Worm (Caenorhabditis elegans) whole organism, L1 larva: ENCODE results near the gene Y47D3A.20.
A peak's percentile ranks its signal among the peaks of the same experiment; 100 is the strongest.

Source experiments
- C16A3.4 ChIP-seq: fragments of 150-350 bp; optimal IDR thresholded peaks from 2 replicates; lab custom pipeline; 2014; ENCODE audit warnings: missing biosample characterization, missing genetic modification characterization
- C34B4.2 ChIP-seq: sonication (generic microtip); optimal IDR thresholded peaks from 2 replicates; lab custom pipeline; 2017; ENCODE audit warnings: mild to moderate bottlenecking, missing genetic modification characterization, missing compliant biosample characterization
- F16B12.6 ChIP-seq: fragments of 150-350 bp; optimal IDR thresholded peaks from 2 replicates; lab custom pipeline; 2014; ENCODE audit warnings: missing biosample characterization, missing genetic modification characterization
- alr-1 ChIP-seq: fragments of 200-800 bp; sonication (Bioruptor generic); optimal IDR thresholded peaks from 2 replicates; lab custom pipeline; 2018; ENCODE audit warnings: borderline replicate concordance, mild to moderate bottlenecking, missing genetic modification characterization, missing compliant biosample characterization
- ceh-63 ChIP-seq: fragments of 200-800 bp; sonication (Bioruptor generic); optimal IDR thresholded peaks from 2 replicates; lab custom pipeline; 2018; ENCODE audit warnings: mild to moderate bottlenecking, missing genetic modification characterization, missing compliant biosample characterization
- ceh-8 ChIP-seq: fragments of 200-800 bp; sonication (Bioruptor generic); optimal IDR thresholded peaks from 2 replicates; lab custom pipeline; 2018; ENCODE audit warnings: mild to moderate bottlenecking, missing genetic modification characterization, moderate library complexity, missing compliant biosample characterization
- ceh-88 ChIP-seq: fragments of 200-800 bp; sonication (Bioruptor generic); IDR thresholded peaks from 2 replicates; pipeline ENCODE4 v1.3.6; 2022; ENCODE audit warnings: missing genetic modification characterization, missing compliant biosample characterization
- ces-1 ChIP-seq: fragments of 150-350 bp; optimal IDR thresholded peaks from 2 replicates; lab custom pipeline; 2014; ENCODE audit warnings: missing biosample characterization, missing genetic modification reagents, missing genetic modification characterization
- dpl-1 ChIP-seq, 3 experiments: fragments of 150-350 bp in 2 of 3; sonication (generic microtip) in 1 of 3; optimal IDR thresholded peaks; 2 replicates each; lab custom pipeline; 2014 to 2017; ENCODE audit warnings: missing biosample characterization in 3 of 3, missing genetic modification characterization in 3 of 3, missing genetic modification reagents in 3 of 3
- dsc-1 ChIP-seq: sonication (generic microtip); optimal IDR thresholded peaks from 2 replicates; lab custom pipeline; 2016; ENCODE audit warnings: mild to moderate bottlenecking, missing genetic modification characterization, missing compliant biosample characterization
- efl-1 ChIP-seq, 4 experiments: fragments of 150-350 bp; optimal IDR thresholded peaks in 3 of 4; peaks in 1 of 4; 1 replicate in 1 of 4; 2 replicates in 3 of 4; lab custom pipeline; 2014; ENCODE audit warnings: missing biosample characterization in 2 of 4, missing genetic modification characterization in 2 of 4, missing genetic modification reagents in 2 of 4
- egl-13 ChIP-seq: sonication (generic microtip); optimal IDR thresholded peaks from 2 replicates; lab custom pipeline; 2016; ENCODE audit warnings: missing genotype, missing genetic modification reagents, missing genetic modification characterization, missing compliant biosample characterization
- egl-27 ChIP-seq, 2 experiments: fragments of 150-350 bp in 1 of 2; sonication (generic microtip); optimal IDR thresholded peaks; 3 replicates each; lab custom pipeline; 2017 to 2018; ENCODE audit warnings: missing biosample characterization in 2 of 2, missing genetic modification characterization in 2 of 2, missing genetic modification reagents in 2 of 2
- elt-2 ChIP-seq: sonication (generic microtip); optimal IDR thresholded peaks from 2 replicates; lab custom pipeline; 2016; ENCODE audit warnings: missing genetic modification characterization, mild to moderate bottlenecking, inconsistent platforms, missing compliant biosample characterization, missing genetic modification reagents
- elt-3 ChIP-seq, 6 experiments: fragments of 150-350 bp in 1 of 6; sonication (generic microtip); optimal IDR thresholded peaks; 2 replicates each; lab custom pipeline; 2017 to 2018; ENCODE audit warnings: missing biosample characterization in 6 of 6, missing genetic modification characterization in 6 of 6, inconsistent platforms in 1 of 6
- ets-5 ChIP-seq: fragments of 200-800 bp; sonication (Bioruptor generic); IDR thresholded peaks from 2 replicates; pipeline ENCODE4 v1.3.6; 2022; ENCODE audit warnings: missing genetic modification characterization, missing compliant biosample characterization
- fkh-4 ChIP-seq: sonication (generic microtip); optimal IDR thresholded peaks from 2 replicates; lab custom pipeline; 2016; ENCODE audit warnings: missing compliant biosample characterization, missing genetic modification characterization, borderline replicate concordance
- hlh-17 ChIP-seq: fragments of 200-800 bp; sonication (Bioruptor generic); optimal IDR thresholded peaks from 2 replicates; lab custom pipeline; 2018; ENCODE audit warnings: missing genetic modification characterization, mild to moderate bottlenecking, missing compliant biosample characterization, moderate library complexity, borderline replicate concordance
- irx-1 ChIP-seq: sonication (generic microtip); optimal IDR thresholded peaks from 2 replicates; lab custom pipeline; 2016; ENCODE audit warnings: missing genetic modification characterization, missing compliant biosample characterization
- lin-13 ChIP-seq: fragments of 150-350 bp; optimal IDR thresholded peaks from 2 replicates; lab custom pipeline; 2014; ENCODE audit warnings: missing biosample characterization, missing genetic modification reagents, missing genetic modification characterization
- lin-15B ChIP-seq: fragments of 150-350 bp; sonication (generic microtip); optimal IDR thresholded peaks from 3 replicates; lab custom pipeline; 2014; ENCODE audit warnings: missing biosample characterization, missing genetic modification characterization
- lin-35 ChIP-seq, 2 experiments: fragments of 150-350 bp; optimal IDR thresholded peaks; 2 replicates each; lab custom pipeline; 2014; ENCODE audit warnings: missing biosample characterization in 2 of 2, missing genetic modification characterization in 2 of 2, missing genetic modification reagents in 2 of 2
- mab-9 ChIP-seq: fragments of 200-800 bp; sonication (Bioruptor generic); IDR thresholded peaks from 2 replicates; pipeline ENCODE4 v1.3.6; 2022; ENCODE audit warnings: missing genetic modification reagents, missing genetic modification characterization, missing compliant biosample characterization
- mep-1 ChIP-seq: fragments of 150-350 bp; optimal IDR thresholded peaks from 2 replicates; lab custom pipeline; 2014; ENCODE audit warnings: missing biosample characterization, missing genetic modification characterization
- nhr-11 ChIP-seq: fragments of 150-350 bp; optimal IDR thresholded peaks from 2 replicates; lab custom pipeline; 2014; ENCODE audit warnings: missing biosample characterization, missing genetic modification characterization
- nhr-12 ChIP-seq: sonication (generic microtip); optimal IDR thresholded peaks from 2 replicates; lab custom pipeline; 2017; ENCODE audit warnings: missing biosample characterization, missing genetic modification characterization
- nhr-71 ChIP-seq: sonication (generic microtip); optimal IDR thresholded peaks from 2 replicates; lab custom pipeline; 2016; ENCODE audit warnings: mild to moderate bottlenecking, missing genetic modification characterization, moderate library complexity, missing compliant biosample characterization
- nhr-76 ChIP-seq: sonication (generic microtip); optimal IDR thresholded peaks from 2 replicates; lab custom pipeline; 2017; ENCODE audit warnings: missing biosample characterization, missing genetic modification characterization
- nhr-84 ChIP-seq: sonication (generic microtip); optimal IDR thresholded peaks from 2 replicates; lab custom pipeline; 2017; ENCODE audit warnings: missing biosample characterization, missing genetic modification characterization
- nhr-85 ChIP-seq: sonication (generic microtip); peaks from one replicate; lab custom pipeline; 2016; ENCODE audit warnings: missing genetic modification characterization, inconsistent platforms, missing compliant biosample characterization
- pag-3 ChIP-seq: sonication (generic microtip); optimal IDR thresholded peaks from 2 replicates; lab custom pipeline; 2017; ENCODE audit warnings: missing genetic modification characterization, mild to moderate bottlenecking, missing compliant biosample characterization, antibody characterized with exemption, borderline replicate concordance; ENCODE audit not compliant: insufficient read depth
- pqm-1 ChIP-seq: sonication (generic microtip); optimal IDR thresholded peaks from 3 replicates; lab custom pipeline; 2017; ENCODE audit warnings: missing biosample characterization, missing genetic modification characterization
- skn-1 ChIP-seq: fragments of 150-350 bp; optimal IDR thresholded peaks from 2 replicates; lab custom pipeline; 2014; ENCODE audit warnings: missing biosample characterization, missing genetic modification characterization
- snpc-4 ChIP-seq: fragments of 150-350 bp; optimal IDR thresholded peaks from 2 replicates; lab custom pipeline; 2014; ENCODE audit warnings: missing biosample characterization, missing genetic modification characterization
- sox-4 ChIP-seq: sonication (generic microtip); optimal IDR thresholded peaks from 2 replicates; lab custom pipeline; 2016; ENCODE audit warnings: missing genetic modification characterization, missing compliant biosample characterization
- sptf-1 ChIP-seq: fragments of 150-350 bp; optimal IDR thresholded peaks from 2 replicates; lab custom pipeline; 2014; ENCODE audit warnings: missing biosample characterization, missing genetic modification characterization
- tbx-2 ChIP-seq: sonication (generic microtip); optimal IDR thresholded peaks from 2 replicates; lab custom pipeline; 2016; ENCODE audit warnings: missing genetic modification characterization, missing compliant biosample characterization
- tlp-1 ChIP-seq: fragments of 150-350 bp; optimal IDR thresholded peaks from 2 replicates; lab custom pipeline; 2014; ENCODE audit warnings: missing biosample characterization, missing genetic modification characterization
- unc-130 ChIP-seq: fragments of 150-350 bp; optimal IDR thresholded peaks from 2 replicates; lab custom pipeline; 2017; ENCODE audit warnings: missing biosample characterization, missing genetic modification characterization, inconsistent platforms
- xbp-1 ChIP-seq: sonication (generic microtip); optimal IDR thresholded peaks from 2 replicates; lab custom pipeline; 2016; ENCODE audit warnings: missing genetic modification characterization, missing compliant biosample characterization
- zip-4 ChIP-seq: fragments of 200-800 bp; sonication (Bioruptor generic); optimal IDR thresholded peaks from 2 replicates; lab custom pipeline; 2018; ENCODE audit warnings: mild to moderate bottlenecking, missing genetic modification characterization, moderate library complexity, missing compliant biosample characterization
- ztf-11 ChIP-seq, 2 experiments: sonication (generic microtip); optimal IDR thresholded peaks; 2 replicates each; lab custom pipeline; 2016 to 2017; ENCODE audit warnings: missing genetic modification characterization in 2 of 2, missing biosample characterization in 1 of 2, missing compliant biosample characterization in 1 of 2
- ztf-4 ChIP-seq: fragments of 150-350 bp; optimal IDR thresholded peaks from 2 replicates; lab custom pipeline; 2014; ENCODE audit warnings: missing biosample characterization, missing genetic modification characterization

Gene Y47D3A.20

ce11 chrIII:11236788-11237187 is 38.1 kb upstream of the Y47D3A.20 start, which contains the start of the genes Y47D3A.14 and aakb-2 (continued):
- no peak for TF ChIP-seq irx-1 (tag; lab: Kevin White, UChicago)
- TF ChIP-seq F16B12.6 (tag; lab: Kevin White, UChicago): peak; percentile 23
- TF ChIP-seq nhr-76 (tag; lab: Kevin White, UChicago): no peak
- TF ChIP-seq egl-27 (tag; optimal IDR thresholded peaks at IDR 0.05; lab: Kevin White, UChicago): no peak
- peak; percentile 62 for TF ChIP-seq C16A3.4 (tag; lab: Kevin White, UChicago)
- TF ChIP-seq ceh-63 (GFP tag; lab: Kevin White, UChicago): no peak
- no peak for TF ChIP-seq tlp-1 (tag; lab: Kevin White, UChicago)
- TF ChIP-seq pqm-1 (tag; lab: Kevin White, UChicago): no peak
- peak; percentile 60 for TF ChIP-seq mep-1 (tag; lab: Kevin White, UChicago)
- no peak for TF ChIP-seq nhr-84
- no peak for TF ChIP-seq ceh-8 (GFP tag; lab: Kevin White, UChicago)
- TF ChIP-seq dsc-1 (tag; lab: Kevin White, UChicago): peak; percentile 28
- no peak for TF ChIP-seq ztf-4 (tag; lab: Kevin White, UChicago)
- TF ChIP-seq hlh-17 (GFP tag; lab: Kevin White, UChicago): no peak
- TF ChIP-seq C34B4.2 (tag; lab: Kevin White, UChicago): no peak
- TF ChIP-seq alr-1: no peak
- peak in 1 of 6 experiments; percentile 24 for TF ChIP-seq elt-3 (tag; optimal IDR thresholded peaks at IDR 0.05; lab: Kevin White, UChicago)
- peak; percentile 52 for TF ChIP-seq tbx-2 (tag; lab: Kevin White, UChicago)
- TF ChIP-seq nhr-71 (tag; lab: Kevin White, UChicago): no peak
- peak; percentile 38 to 55 for TF ChIP-seq lin-35 (GFP tag; optimal IDR thresholded peaks at IDR 0.05; lab: Kevin White, UChicago)
- TF ChIP-seq elt-2 (tag; lab: Kevin White, UChicago): no peak
- TF ChIP-seq ces-1 (GFP tag; lab: Kevin White, UChicago): no peak
- no peak for TF ChIP-seq sptf-1
- peak; percentile 87 for TF ChIP-seq unc-130
- no peak for TF ChIP-seq nhr-11 (tag; lab: Kevin White, UChicago)
- peak; percentile 6 for TF ChIP-seq snpc-4 (tag; lab: Kevin White, UChicago)
- no peak for TF ChIP-seq pag-3
- TF ChIP-seq ceh-88 (GFP tag; lab: Robert Waterston, UW): no peak
- no peak for TF ChIP-seq lin-15B
- no peak for TF ChIP-seq ztf-11 (tag; optimal IDR thresholded peaks at IDR 0.05; lab: Kevin White, UChicago)

- TF ChIP-seq mab-9 (GFP tag; lab: Robert Waterston, UW): no peak
- TF ChIP-seq zip-4 (GFP tag; lab: Kevin White, UChicago): no peak
- TF ChIP-seq nhr-84: no peak
- TF ChIP-seq ets-5 (GFP tag; lab: Robert Waterston, UW): 0 out of 2 replicates have a peak, but pooled peaks have one; percentile 55
- TF ChIP-seq dpl-1 (GFP tag; optimal IDR thresholded peaks at IDR 0.05; lab: Kevin White, UChicago): no peak
- TF ChIP-seq pag-3: no peak
- no peak for TF ChIP-seq nhr-12 (tag; lab: Kevin White, UChicago)
- TF ChIP-seq F16B12.6 (tag; lab: Kevin White, UChicago): no peak
- TF ChIP-seq fkh-4 (tag; lab: Kevin White, UChicago): no peak
- no peak for TF ChIP-seq lin-13 (GFP tag; lab: Kevin White, UChicago)
- TF ChIP-seq egl-13 (tag; lab: Kevin White, UChicago): no peak
- TF ChIP-seq efl-1 (optimal IDR thresholded peaks at IDR 0.05; lab: Kevin White, UChicago): no peak
- TF ChIP-seq efl-1 (GFP tag; optimal IDR thresholded peaks at IDR 0.05 in 1 of 2; lab: Kevin White, UChicago): peak in 1 of 2 experiments; percentile 81
- TF ChIP-seq nhr-85 (tag; lab: Kevin White, UChicago): peak; percentile 37
- TF ChIP-seq skn-1: no peak
- no peak for TF ChIP-seq elt-3 (tag; optimal IDR thresholded peaks at IDR 0.05; lab: Kevin White, UChicago)
- no peak for TF ChIP-seq snpc-4 (tag; lab: Kevin White, UChicago)
- no peak for TF ChIP-seq xbp-1 (tag; lab: Kevin White, UChicago)
- TF ChIP-seq sox-4 (tag; lab: Kevin White, UChicago): no peak
Measured at ce11 chrIII:11237741-11238140, 37.1 kb upstream of the Y47D3A.20 start.
